Fruit fly (Drosophila melanogaster): ENCODE measurements around the gene Gr64e.
A peak's percentile ranks its signal among the peaks of the same experiment; 100 is the strongest.

Gene Gr64e

DNA sequence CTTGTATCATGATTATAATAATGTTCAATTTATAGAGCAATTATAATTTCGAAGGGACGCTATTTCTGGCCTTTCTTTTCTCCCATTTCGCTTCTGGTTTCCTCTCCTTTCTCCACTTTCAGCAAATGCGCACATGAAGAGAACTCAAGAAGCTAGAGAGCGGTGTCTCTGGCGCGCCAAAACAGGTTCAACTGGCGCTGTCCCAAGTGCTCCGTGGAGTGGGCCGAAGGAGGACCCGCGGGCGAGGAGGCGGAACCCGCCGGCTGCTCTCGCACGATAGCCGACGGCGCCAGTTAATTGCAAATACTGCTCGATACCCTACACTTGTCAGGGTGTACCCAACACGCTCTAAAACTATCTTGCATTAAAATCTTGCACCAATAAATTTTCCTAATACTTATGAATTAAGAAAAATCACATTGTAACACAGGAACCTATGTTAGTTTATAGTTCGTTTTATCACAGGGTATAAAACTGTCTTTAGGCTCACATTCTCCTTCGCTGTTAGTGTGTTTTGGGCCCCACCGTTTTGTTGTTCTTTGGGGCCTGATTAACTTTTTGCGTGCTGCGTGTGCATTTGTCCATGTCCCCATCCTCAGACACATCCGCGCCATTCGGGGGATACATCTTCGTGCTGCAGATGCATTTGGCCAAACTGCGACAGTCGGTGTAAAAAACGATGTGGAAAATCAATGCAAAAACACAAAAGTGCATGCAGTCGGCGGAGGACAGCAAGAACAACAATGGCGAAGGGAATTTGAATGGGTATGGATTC is 38.5 kb downstream of the Gr64e start (continued):
- TF ChIP-seq CG4424 (GFP tag; optimal IDR thresholded peaks at IDR 0.05) (peak; percentile 73), Sry-δ (GFP tag; optimal IDR thresholded peaks at IDR 0.05) (peak; percentile 51), sna (GFP tag; IDR thresholded peaks at IDR 0.05; ENCODE audit: partially characterized antibody) (no peak), CG8281 (tag; optimal IDR thresholded peaks at IDR 0.05) (peak; percentile 62), CG10274 (GFP tag; optimal IDR thresholded peaks at IDR 0.05) (peak; percentile 86), pita (GFP tag; optimal IDR thresholded peaks at IDR 0.05) (no peak), E2f2 (GFP tag; IDR thresholded peaks at IDR 0.05) (peak; percentile 69), Gug (GFP tag; IDR thresholded peaks at IDR 0.05) (peak; percentile 92), Jarid2 (GFP tag; optimal IDR thresholded peaks at IDR 0.05) (peak; percentile 47), Dek (tag; optimal IDR thresholded peaks at IDR 0.05) (peak; percentile 84), CG9817 (tag; optimal IDR thresholded peaks at IDR 0.05) (peak; percentile 87), CG43689 (GFP tag; IDR thresholded peaks at IDR 0.05) (peak; percentile 86), CG6654 (GFP tag; optimal IDR thresholded peaks at IDR 0.05) (peak; percentile 69), Dip3 (GFP tag; optimal IDR thresholded peaks at IDR 0.05) (peak; percentile 95), corto (GFP tag; optimal IDR thresholded peaks at IDR 0.05) (peak; percentile 93), Dll (GFP tag; IDR thresholded peaks at IDR 0.05; ENCODE audit: partially characterized antibody) (no peak), grn (GFP tag; optimal IDR thresholded peaks at IDR 0.05) (no peak), CG10565 (GFP tag; optimal IDR thresholded peaks at IDR 0.05) (peak; percentile 46), CG17829 (tag; optimal IDR thresholded peaks at IDR 0.05) (peak; percentile 59), CG10959 (GFP tag; IDR thresholded peaks at IDR 0.05) (peak; percentile 73), yki (optimal IDR thresholded peaks at IDR 0.05) (no peak), p53 (GFP tag; optimal IDR thresholded peaks at IDR 0.05) (peak; percentile 58), sc (optimal IDR thresholded peaks at IDR 0.05) (no peak), sc (GFP tag; optimal IDR thresholded peaks at IDR 0.05) (peak; percentile 69), YL-1 (GFP tag; optimal IDR thresholded peaks at IDR 0.05) (no peak), CG11398 (GFP tag; optimal IDR thresholded peaks at IDR 0.05) (peak; percentile 81), Oli (tag; optimal IDR thresholded peaks at IDR 0.05) (peak; percentile 90), Blimp-1 (GFP tag; optimal IDR thresholded peaks at IDR 0.05) (peak; percentile 76), CG14667 (GFP tag; IDR thresholded peaks at IDR 0.05) (peak; percentile 89), zen2 (GFP tag; IDR thresholded peaks at IDR 0.05; ENCODE audit: partially characterized antibody) (no peak), Eip74EF (GFP tag; optimal IDR thresholded peaks at IDR 0.05) (no peak), az2 (GFP tag; optimal IDR thresholded peaks at IDR 0.05) (peak; percentile 85), Fer2 (tag; optimal IDR thresholded peaks at IDR 0.05) (peak; percentile 64), Pdp1 (GFP tag; optimal IDR thresholded peaks at IDR 0.05) (peak; percentile 83 to 88), CG2889 (GFP tag; IDR thresholded peaks at IDR 0.05) (peak; percentile 88), Hr39 (optimal IDR thresholded peaks at IDR 0.05) (no peak), esg (GFP tag; conservative IDR thresholded peaks at IDR 0.05) (peak; percentile 92), peb (GFP tag; IDR thresholded peaks at IDR 0.05) (peak; percentile 87), Gsc (GFP tag; IDR thresholded peaks at IDR 0.05) (peak; percentile 75), D19B (GFP tag; optimal IDR thresholded peaks at IDR 0.05) (peak; percentile 98), CG15514 (GFP tag; optimal IDR thresholded peaks at IDR 0.05) (peak; percentile 75), CG17568 (GFP tag; optimal IDR thresholded peaks at IDR 0.05) (no peak), CG3065 (GFP tag; optimal IDR thresholded peaks at IDR 0.05) (peak; percentile 65), crol (GFP tag; IDR thresholded peaks at IDR 0.05) (peak; percentile 88), CG1602 (GFP tag; optimal IDR thresholded peaks at IDR 0.05) (peak; percentile 72), fu2 (GFP tag; optimal IDR thresholded peaks at IDR 0.05) (peak; percentile 89), unpg (GFP tag; optimal IDR thresholded peaks at IDR 0.05) (peak; percentile 90), ara (GFP tag; IDR thresholded peaks at IDR 0.05) (peak; percentile 88), pum (GFP tag; optimal IDR thresholded peaks at IDR 0.05) (peak; percentile 78), CG2116 (GFP tag; optimal IDR thresholded peaks at IDR 0.05) (peak; percentile 13)

Measured in whole organism, embryonic.